Fruit fly (Drosophila melanogaster) whole organism, embryonic: ENCODE data around the gene Rab8.

ENCODE experiments used
- ATbp ChIP-seq: fragments of 200-800 bp; sonication (Bioruptor generic); optimal IDR thresholded peaks from 2 replicates; lab custom pipeline; 2017; ENCODE audit warnings: missing biosample characterization, mild to moderate bottlenecking, missing genetic modification characterization, missing genetic modification reagents
- Asciz ChIP-seq: fragments of 200-800 bp; sonication (Bioruptor generic); optimal IDR thresholded peaks from 2 replicates; lab custom pipeline; 2017; ENCODE audit warnings: missing biosample characterization, mild to moderate bottlenecking, missing genetic modification characterization, missing genetic modification reagents
- Awh ChIP-seq: fragments of 200-800 bp; sonication (Bioruptor generic); IDR thresholded peaks from 2 replicates; pipeline ENCODE4, ENCODE4 v1.3.6; 2022; ENCODE audit warnings: missing biosample characterization, missing genetic modification characterization
- CG12236 ChIP-seq: fragments of 200-800 bp; sonication (Bioruptor generic); optimal IDR thresholded peaks from 2 replicates; lab custom pipeline; 2016; ENCODE audit warnings: missing biosample characterization, missing genetic modification characterization
- CG13296 ChIP-seq: fragments of 200-800 bp; sonication (Bioruptor generic); optimal IDR thresholded peaks from 3 replicates; lab custom pipeline; 2018; ENCODE audit warnings: missing biosample characterization, mild to moderate bottlenecking, missing genetic modification characterization
- CG14050 ChIP-seq: fragments of 200-800 bp; sonication (Bioruptor generic); IDR thresholded peaks from 3 replicates; pipeline ENCODE4 v1.3.6; 2022; ENCODE audit warnings: missing biosample characterization, missing genetic modification characterization
- CG14667 ChIP-seq: fragments of 200-800 bp; sonication (Bioruptor generic); IDR thresholded peaks from 2 replicates; pipeline ENCODE4 v1.3.6; 2022; ENCODE audit warnings: missing biosample characterization, missing genetic modification characterization
- CG14710 ChIP-seq: fragments of 200-800 bp; sonication (Bioruptor generic); optimal IDR thresholded peaks from 3 replicates; lab custom pipeline; 2019; ENCODE audit warnings: missing biosample characterization, mild to moderate bottlenecking, missing genetic modification characterization, moderate library complexity
- CG15479 ChIP-seq: fragments of 200-800 bp; sonication (Bioruptor generic); optimal IDR thresholded peaks from 3 replicates; lab custom pipeline; 2019; ENCODE audit warnings: missing biosample characterization, mild to moderate bottlenecking, missing genetic modification characterization, moderate library complexity
- CG16863 ChIP-seq: fragments of 200-800 bp; sonication (Bioruptor generic); optimal IDR thresholded peaks from 3 replicates; lab custom pipeline; 2016; ENCODE audit warnings: missing biosample characterization, missing genetic modification characterization
- CG17568 ChIP-seq: fragments of 200-800 bp; sonication (Bioruptor generic); optimal IDR thresholded peaks from 2 replicates; lab custom pipeline; 2018; ENCODE audit warnings: missing biosample characterization, mild to moderate bottlenecking, missing genetic modification characterization, moderate library complexity
- CG18262 ChIP-seq: fragments of 200-800 bp; optimal IDR thresholded peaks from 3 replicates; lab custom pipeline; 2019; ENCODE audit warnings: missing biosample characterization, mild to moderate bottlenecking, missing genetic modification characterization, moderate library complexity
- CG2129 ChIP-seq: fragments of 200-800 bp; sonication (Bioruptor generic); IDR thresholded peaks from 2 replicates; pipeline ENCODE4 v1.3.6; 2022; ENCODE audit warnings: missing biosample characterization, missing genetic modification characterization; ENCODE audit not compliant: partially characterized antibody
- CG2678 ChIP-seq: fragments of 200-800 bp; sonication (Bioruptor generic); optimal IDR thresholded peaks from 3 replicates; lab custom pipeline; 2019; ENCODE audit warnings: missing biosample characterization, mild to moderate bottlenecking, missing genetic modification characterization, moderate library complexity
- CG31441 ChIP-seq: fragments of 200-800 bp; sonication (Bioruptor generic); IDR thresholded peaks from 2 replicates; pipeline ENCODE4 v1.3.6; 2022; ENCODE audit warnings: missing biosample characterization, missing genetic modification characterization
- CG4360 ChIP-seq: fragments of 200-800 bp; sonication (Bioruptor generic); IDR thresholded peaks from 2 replicates; pipeline ENCODE4 v1.3.6; 2022; ENCODE audit warnings: missing biosample characterization, missing genetic modification characterization
- CG43689 ChIP-seq: fragments of 200-800 bp; sonication (Bioruptor generic); IDR thresholded peaks from 2 replicates; pipeline ENCODE4 v1.3.6; 2022; ENCODE audit warnings: missing biosample characterization, missing genetic modification characterization
- CG4617 ChIP-seq: fragments of 200-800 bp; sonication (Bioruptor generic); optimal IDR thresholded peaks from 3 replicates; lab custom pipeline; 2016; ENCODE audit warnings: missing biosample characterization, missing genetic modification characterization, borderline replicate concordance
- CG6254 ChIP-seq: fragments of 200-800 bp; sonication (Bioruptor generic); optimal IDR thresholded peaks from 3 replicates; lab custom pipeline; 2017; ENCODE audit warnings: mild to moderate bottlenecking, missing biosample characterization, missing genetic modification reagents, missing genetic modification characterization
- CG8388 ChIP-seq: fragments of 200-800 bp; sonication (Bioruptor generic); optimal IDR thresholded peaks from 2 replicates; lab custom pipeline; 2019; ENCODE audit warnings: missing biosample characterization, mild to moderate bottlenecking, missing genetic modification characterization, moderate library complexity
- CG9727 ChIP-seq: fragments of 200-800 bp; sonication (Bioruptor generic); optimal IDR thresholded peaks from 3 replicates; lab custom pipeline; 2017; ENCODE audit warnings: missing biosample characterization, mild to moderate bottlenecking, missing genetic modification characterization
- Dfd ChIP-seq, 2 experiments: fragments of >200 bp; optimal IDR thresholded peaks; 2 replicates each; lab custom pipeline; 2017; ENCODE audit warnings: missing biosample characterization in 2 of 2, missing genetic modification characterization in 2 of 2
- E2f2 ChIP-seq: fragments of 200-800 bp; sonication (Bioruptor generic); IDR thresholded peaks from 2 replicates; pipeline ENCODE4 v1.3.6; 2022; ENCODE audit warnings: missing biosample characterization, missing genetic modification characterization
- Elba2 ChIP-seq: fragments of 200-800 bp; sonication (Bioruptor generic); optimal IDR thresholded peaks from 3 replicates; lab custom pipeline; 2016; ENCODE audit warnings: missing biosample characterization, missing genetic modification characterization
- Hmx ChIP-seq: fragments of 200-800 bp; sonication (Bioruptor generic); optimal IDR thresholded peaks from 2 replicates; lab custom pipeline; 2016; ENCODE audit warnings: missing biosample characterization, missing genetic modification characterization
- Hr3 ChIP-seq: fragments of 200-800 bp; sonication (Bioruptor generic); optimal IDR thresholded peaks from 3 replicates; lab custom pipeline; 2016; ENCODE audit warnings: missing biosample characterization, missing genetic modification characterization
- Lim3 ChIP-seq: fragments of 200-800 bp; sonication (Bioruptor generic); IDR thresholded peaks from 2 replicates; pipeline ENCODE4 v1.3.6; 2022; ENCODE audit warnings: missing biosample characterization, missing genetic modification characterization
- MESR4 ChIP-seq: fragments of 200-800 bp; sonication (Bioruptor generic); optimal IDR thresholded peaks from 2 replicates; lab custom pipeline; 2018; ENCODE audit warnings: missing biosample characterization, mild to moderate bottlenecking, missing genetic modification characterization, moderate library complexity
- PHDP ChIP-seq: fragments of 200-800 bp; sonication (Bioruptor generic); optimal IDR thresholded peaks from 3 replicates; lab custom pipeline; 2018; ENCODE audit warnings: missing biosample characterization, mild to moderate bottlenecking, missing genetic modification characterization, moderate library complexity
- Ptx1 ChIP-seq: fragments of 200-800 bp; sonication (Bioruptor generic); IDR thresholded peaks from 2 replicates; pipeline ENCODE4 v1.3.6; 2022; ENCODE audit warnings: missing biosample characterization, missing genetic modification characterization
- Sox102F ChIP-seq: fragments of 200-800 bp; sonication (Bioruptor generic); optimal IDR thresholded peaks from 2 replicates; lab custom pipeline; 2018; ENCODE audit warnings: missing biosample characterization, mild to moderate bottlenecking, missing genetic modification characterization, moderate library complexity
- Usf ChIP-seq: fragments of 200-800 bp; sonication (Bioruptor generic); optimal IDR thresholded peaks from 2 replicates; lab custom pipeline; 2017; ENCODE audit warnings: missing genotype, missing biosample characterization, missing genetic modification characterization
- ab ChIP-seq: fragments of 200-800 bp; sonication (Bioruptor generic); optimal IDR thresholded peaks from 2 replicates; lab custom pipeline; 2016; ENCODE audit warnings: missing biosample characterization, missing genetic modification characterization
- btn ChIP-seq: fragments of 200-800 bp; sonication (Bioruptor generic); optimal IDR thresholded peaks from 2 replicates; lab custom pipeline; 2016; ENCODE audit warnings: missing biosample characterization, missing genetic modification characterization
- cas ChIP-seq: fragments of 200-800 bp; sonication (Bioruptor generic); IDR thresholded peaks from 2 replicates; pipeline ENCODE4 v1.3.6; 2022; ENCODE audit warnings: missing biosample characterization, missing genetic modification characterization
- chinmo ChIP-seq: fragments of 200-800 bp; sonication (Bioruptor generic); IDR thresholded peaks from 4 replicates; pipeline ENCODE4 v1.3.6; 2022; ENCODE audit warnings: missing biosample characterization, missing genetic modification characterization; ENCODE audit not compliant: partially characterized antibody
- crc ChIP-seq: fragments of 200-800 bp; sonication (Bioruptor generic); optimal IDR thresholded peaks from 2 replicates; lab custom pipeline; 2016; ENCODE audit warnings: missing biosample characterization, missing genetic modification characterization
- eve ChIP-seq, 2 experiments: fragments of >200 bp; optimal IDR thresholded peaks; 2 replicates each; lab custom pipeline; 2017; ENCODE audit warnings: missing biosample characterization in 2 of 2, missing genetic modification characterization in 2 of 2
- fd3F ChIP-seq: fragments of 200-800 bp; sonication (Bioruptor generic); optimal IDR thresholded peaks from 2 replicates; lab custom pipeline; 2018; ENCODE audit warnings: missing biosample characterization, mild to moderate bottlenecking, missing genetic modification characterization, moderate library complexity
- fru ChIP-seq: fragments of >200 bp; optimal IDR thresholded peaks from 2 replicates; lab custom pipeline; 2017
- lbe ChIP-seq: fragments of 200-800 bp; sonication (Bioruptor generic); optimal IDR thresholded peaks from 2 replicates; lab custom pipeline; 2016; ENCODE audit warnings: missing biosample characterization, mild to moderate bottlenecking, missing genetic modification characterization
- mam ChIP-seq: fragments of 200-800 bp; sonication (Bioruptor generic); optimal IDR thresholded peaks from 3 replicates; lab custom pipeline; 2016; ENCODE audit warnings: missing biosample characterization, missing genetic modification characterization
- org-1 ChIP-seq: fragments of 200-800 bp; sonication (Bioruptor generic); optimal IDR thresholded peaks from 2 replicates; lab custom pipeline; 2017; ENCODE audit warnings: missing biosample characterization, missing genetic modification characterization
- pfk ChIP-seq: fragments of 200-800 bp; sonication (Bioruptor generic); optimal IDR thresholded peaks from 2 replicates; lab custom pipeline; 2018; ENCODE audit warnings: missing biosample characterization, mild to moderate bottlenecking, missing genetic modification characterization, moderate library complexity
- pita ChIP-seq: fragments of 200-800 bp; sonication (Bioruptor generic); optimal IDR thresholded peaks from 2 replicates; lab custom pipeline; 2017; ENCODE audit warnings: missing biosample characterization, mild to moderate bottlenecking, missing genetic modification characterization
- pzg ChIP-seq: fragments of 200-800 bp; sonication (Bioruptor generic); optimal IDR thresholded peaks from 3 replicates; lab custom pipeline; 2018; ENCODE audit warnings: missing biosample characterization, mild to moderate bottlenecking, missing genetic modification characterization, moderate library complexity
- ssp ChIP-seq: fragments of 200-800 bp; sonication (Bioruptor generic); IDR thresholded peaks from 2 replicates; pipeline ENCODE4 v1.3.6; 2022; ENCODE audit warnings: missing biosample characterization, missing genetic modification characterization
- tx ChIP-seq: fragments of 200-800 bp; sonication (Bioruptor generic); optimal IDR thresholded peaks from 2 replicates; lab custom pipeline; 2016; ENCODE audit warnings: missing biosample characterization, missing genetic modification characterization
- wdn ChIP-seq: fragments of 200-800 bp; sonication (Bioruptor generic); IDR thresholded peaks from 2 replicates; pipeline ENCODE4 v1.3.6; 2022; ENCODE audit warnings: missing biosample characterization, missing genetic modification characterization

The Rab8 gene

DNA sequence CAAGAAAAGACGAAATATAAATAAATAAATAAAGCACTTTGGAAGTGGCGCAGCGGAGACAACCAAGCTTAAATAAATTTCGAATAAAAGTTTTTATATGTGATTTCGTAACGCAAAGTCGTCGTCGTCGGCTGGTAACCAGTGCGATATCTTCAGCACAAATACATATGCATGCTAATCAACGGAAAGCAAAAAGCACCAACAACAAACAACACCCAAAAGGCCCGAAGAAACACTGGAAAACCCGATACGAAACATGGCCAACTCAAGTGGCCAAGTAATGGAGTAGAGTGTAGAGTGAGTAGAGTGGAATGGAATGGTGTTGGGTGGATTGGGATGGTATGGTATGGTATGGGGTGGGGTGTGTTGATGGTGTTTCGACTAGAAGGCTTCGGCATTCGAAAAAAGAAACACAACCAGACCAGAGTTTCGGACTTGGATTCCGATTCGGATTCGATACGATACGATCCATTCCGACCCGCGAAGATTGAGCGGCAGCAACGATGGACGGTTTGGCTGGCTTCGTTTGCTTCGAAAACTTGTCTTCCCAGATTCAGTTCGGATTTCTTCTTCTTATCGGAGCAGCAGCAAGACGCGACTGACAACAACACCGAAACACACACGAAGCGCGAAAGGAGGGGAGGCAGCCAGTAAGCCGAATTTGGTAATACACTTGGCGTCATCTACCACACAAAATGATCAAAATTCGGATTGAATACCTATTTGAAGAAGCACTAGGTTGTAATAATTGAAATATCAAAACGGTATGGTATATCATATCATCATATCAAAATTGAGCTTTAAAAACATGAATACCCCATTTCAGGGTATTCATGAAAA, 31.9 kb upstream of the Rab8 start (continued):
- TF ChIP-seq CG18262 (tag; lab: Kevin White, UChicago), result peak; percentile 87
- TF ChIP-seq CG4360 (GFP tag; lab: Robert Waterston, UW), result peak; percentile 41
- peak; percentile 95 for TF ChIP-seq PHDP
- no peak for TF ChIP-seq pita (GFP tag; lab: Kevin White, UChicago)
- TF ChIP-seq wdn (GFP tag; lab: Robert Waterston, UW), result peak; percentile 94
- TF ChIP-seq CG17568, result peak; percentile 85
- no peak for TF ChIP-seq fru (lab: Kevin White, UChicago)
- TF ChIP-seq CG31441 (GFP tag; lab: Robert Waterston, UW), result peak; percentile 92
- TF ChIP-seq Usf (GFP tag; lab: Kevin White, UChicago), result peak; percentile 82
- peak; percentile 49 for TF ChIP-seq MESR4 (GFP tag; lab: Kevin White, UChicago)
- peak; percentile 91 for TF ChIP-seq CG8388 (GFP tag; lab: Kevin White, UChicago)
- peak; percentile 96 for TF ChIP-seq Ptx1 (GFP tag; lab: Robert Waterston, UW)
- TF ChIP-seq Awh (GFP tag; lab: Robert Waterston, UW), result peak; percentile 93
- peak; percentile 80 for TF ChIP-seq cas (GFP tag; lab: Robert Waterston, UW)
- TF ChIP-seq CG4617 (GFP tag; lab: Kevin White, UChicago), result peak; percentile 75
- TF ChIP-seq CG43689 (GFP tag; lab: Robert Waterston, UW), result no peak; the same call in none of the 2 replicates
- TF ChIP-seq Lim3, result peak; percentile 92; the same call in 1 of the 2 replicates
- peak; percentile 96 for TF ChIP-seq tx
- TF ChIP-seq org-1 (GFP tag; lab: Kevin White, UChicago), result peak; percentile 94
- peak; percentile 74 for TF ChIP-seq pfk (GFP tag; lab: Kevin White, UChicago)
- peak; percentile 96 for TF ChIP-seq CG16863
- TF ChIP-seq CG12236 (GFP tag; lab: Kevin White, UChicago), result peak; percentile 91
- TF ChIP-seq CG14710 (tag; lab: Kevin White, UChicago), result peak; percentile 67
- peak; percentile 76 for TF ChIP-seq ssp (GFP tag; lab: Robert Waterston, UW)
- peak; percentile 86 for TF ChIP-seq CG6254 (GFP tag; lab: Kevin White, UChicago)
- peak; percentile 93 for TF ChIP-seq btn
- no peak for TF ChIP-seq Dfd (GFP tag; optimal IDR thresholded peaks at IDR 0.05; lab: Kevin White, UChicago)
- TF ChIP-seq Asciz (GFP tag; lab: Kevin White, UChicago), result peak; percentile 91
- TF ChIP-seq CG9727, result peak; percentile 91
- TF ChIP-seq ab (GFP tag; lab: Kevin White, UChicago), result peak; percentile 92
- TF ChIP-seq fd3F (GFP tag; lab: Kevin White, UChicago), result peak; percentile 95
- no peak for TF ChIP-seq CG2129 (GFP tag; lab: Robert Waterston, UW)
- peak; percentile 96 for TF ChIP-seq Sox102F (GFP tag; lab: Kevin White, UChicago)
- TF ChIP-seq eve (GFP tag; optimal IDR thresholded peaks at IDR 0.05; lab: Kevin White, UChicago), result peak in 1 of 2 experiments; percentile 96
- peak; percentile 13 for TF ChIP-seq Elba2 (GFP tag; lab: Kevin White, UChicago)
- TF ChIP-seq crc, result peak; percentile 71
- TF ChIP-seq Hr3, result peak; percentile 92
- peak; percentile 93 for TF ChIP-seq CG14050 (GFP tag; lab: Robert Waterston, UW)
- no peak for TF ChIP-seq CG15479
- peak; percentile 94 for TF ChIP-seq CG13296 (GFP tag; lab: Kevin White, UChicago)
- no peak for TF ChIP-seq Hmx
- peak; percentile 97 for TF ChIP-seq CG2678 (tag; lab: Kevin White, UChicago)
- peak; percentile 22 for TF ChIP-seq pzg (GFP tag; lab: Kevin White, UChicago)
- peak; percentile 97 for TF ChIP-seq lbe
- TF ChIP-seq CG14667 (GFP tag; lab: Robert Waterston, UW), result peak; percentile 92; the same call in 1 of the 2 replicates
- TF ChIP-seq mam (GFP tag; lab: Kevin White, UChicago), result peak; percentile 85
- 0 out of 4 replicates have a peak, but pooled peaks have one; percentile 71 for TF ChIP-seq chinmo
- peak; percentile 79 for TF ChIP-seq E2f2 (GFP tag; lab: Robert Waterston, UW)
- peak; percentile 85 for TF ChIP-seq ATbp (GFP tag; lab: Kevin White, UChicago)
